Fruit fly (Drosophila melanogaster): ENCODE measurements around the gene Hmgcr.

Hmgcr gene

DNA sequence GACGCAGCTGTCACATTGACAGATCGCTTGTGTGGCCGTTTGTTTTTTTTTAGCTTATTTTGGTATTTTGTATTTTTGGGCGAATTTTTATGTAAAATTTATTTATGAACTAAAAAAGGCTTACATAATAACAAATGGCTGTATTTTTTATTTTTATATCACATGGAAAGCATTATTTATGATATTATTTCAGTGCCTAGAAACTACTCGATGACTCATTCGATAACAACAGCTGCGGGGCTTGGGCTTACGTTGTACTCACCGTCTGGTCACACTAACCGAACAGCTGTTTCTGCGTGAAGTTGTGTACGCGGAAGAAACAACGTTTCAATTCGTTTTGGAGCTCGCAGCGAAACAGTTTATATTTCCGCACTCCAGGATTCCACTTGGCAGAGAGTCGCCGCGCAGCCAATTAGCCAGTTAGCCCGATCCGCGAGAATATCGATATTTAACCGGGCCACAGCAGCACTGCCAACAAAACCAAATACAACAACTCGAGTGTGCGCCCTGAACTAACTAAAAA is at the start of gene Hmgcr, which contains the start of gene Rpn9:
Hmgcr (plus strand) TSS at position 335 of the 523 bp plus-strand sequence.
Rpn9 (minus strand) TSS at position 473 of the 523 bp plus-strand sequence.
- TF ChIP-seq Myc (optimal IDR thresholded peaks at IDR 0.05) = no peak
- TF ChIP-seq psq (optimal IDR thresholded peaks at IDR 0.05) = peak; percentile 83

- TF ChIP-seq ttk (optimal IDR thresholded peaks at IDR 0.05) (no peak), insv (optimal IDR thresholded peaks at IDR 0.05) (no peak), Sin3A (optimal IDR thresholded peaks at IDR 0.05) (no peak)
These were observed 49.4 kb upstream of the Hmgcr start, which contains the start of gene CG18754 for dm6 chr3R:23683757-23684156. TSS of gene CG18754 (plus strand) at chr3R:23684057.

DNA sequence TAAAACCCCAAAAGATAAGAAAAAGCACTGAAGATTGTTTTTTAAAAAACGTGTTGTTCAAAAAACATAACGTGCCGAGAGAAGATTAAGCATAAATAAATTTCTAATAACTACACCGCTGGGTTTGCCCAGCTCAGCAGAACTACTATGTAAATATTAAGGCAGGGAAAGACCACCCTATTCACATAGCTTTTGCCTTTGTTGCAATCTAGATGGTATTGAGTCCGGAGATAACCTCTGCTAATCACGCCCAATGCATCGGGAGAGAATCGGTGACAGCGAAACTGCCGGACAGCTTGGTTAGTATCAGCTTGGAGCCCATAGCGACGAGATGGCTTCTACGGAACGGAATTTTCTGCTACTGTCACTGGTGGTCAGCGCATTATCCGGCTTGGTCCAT is 47.2 kb upstream of the Hmgcr start, which contains the start of gene SPE:
SPE (plus strand) TSS at position 301 of the 400 bp plus-strand sequence.
- TF ChIP-seq insv (optimal IDR thresholded peaks at IDR 0.05) = no peak
- no peak for TF ChIP-seq psq (optimal IDR thresholded peaks at IDR 0.05)
- no peak for TF ChIP-seq Myc (optimal IDR thresholded peaks at IDR 0.05)
- TF ChIP-seq ttk (optimal IDR thresholded peaks at IDR 0.05) = no peak

- TF ChIP-seq Myc (optimal IDR thresholded peaks at IDR 0.05) = no peak
- TF ChIP-seq insv (optimal IDR thresholded peaks at IDR 0.05) = no peak
- no peak for TF ChIP-seq ttk (optimal IDR thresholded peaks at IDR 0.05)
- no peak for TF ChIP-seq Sin3A (optimal IDR thresholded peaks at IDR 0.05)
- no peak for TF ChIP-seq h (optimal IDR thresholded peaks at IDR 0.05)
- no peak for TF ChIP-seq psq (optimal IDR thresholded peaks at IDR 0.05)
These were observed 46.2 kb upstream of the Hmgcr start for dm6 chr3R:23686924-23687323.

dm6 chr3R:23694579-23695033 is 38.5 kb upstream of the Hmgcr start, which contains the start of gene CG10254:
TSS of gene CG10254 (minus strand) at chr3R:23694983.
- TF ChIP-seq Myc (optimal IDR thresholded peaks at IDR 0.05) = no peak
- TF ChIP-seq Sin3A (optimal IDR thresholded peaks at IDR 0.05) = no peak
- no peak for TF ChIP-seq insv (optimal IDR thresholded peaks at IDR 0.05)
- no peak for TF ChIP-seq ttk (optimal IDR thresholded peaks at IDR 0.05)
- TF ChIP-seq h (optimal IDR thresholded peaks at IDR 0.05) = no peak
- no peak for TF ChIP-seq psq (optimal IDR thresholded peaks at IDR 0.05)

- TF ChIP-seq ttk (optimal IDR thresholded peaks at IDR 0.05) (no peak), Myc (optimal IDR thresholded peaks at IDR 0.05) (no peak), Sin3A (optimal IDR thresholded peaks at IDR 0.05) (no peak), insv (optimal IDR thresholded peaks at IDR 0.05) (no peak), h (optimal IDR thresholded peaks at IDR 0.05) (no peak), psq (optimal IDR thresholded peaks at IDR 0.05) (no peak)
These were observed 37.0 kb upstream of the Hmgcr start, which contains the start of gene CG10252 for dm6 chr3R:23696145-23696544. TSS of gene CG10252 (minus strand) at chr3R:23696245.

dm6 chr3R:23698835-23699234 is 34.3 kb upstream of the Hmgcr start, which contains the start of gene prt:
TSS of gene prt (minus strand) at chr3R:23699027.
- TF ChIP-seq insv (optimal IDR thresholded peaks at IDR 0.05) = no peak

- TF ChIP-seq psq (optimal IDR thresholded peaks at IDR 0.05) (no peak), h (optimal IDR thresholded peaks at IDR 0.05) (no peak), ttk (optimal IDR thresholded peaks at IDR 0.05) (no peak), insv (optimal IDR thresholded peaks at IDR 0.05) (no peak), Sin3A (optimal IDR thresholded peaks at IDR 0.05) (no peak), Myc (optimal IDR thresholded peaks at IDR 0.05) (no peak)
These were observed 32.8 kb upstream of the Hmgcr start, which contains the start of the genes CG31468 and Gba1a for dm6 chr3R:23700304-23700767. TSS of gene CG31468 (minus strand) at chr3R:23700354. TSS of gene Gba1a (plus strand) at chr3R:23700621.

DNA sequence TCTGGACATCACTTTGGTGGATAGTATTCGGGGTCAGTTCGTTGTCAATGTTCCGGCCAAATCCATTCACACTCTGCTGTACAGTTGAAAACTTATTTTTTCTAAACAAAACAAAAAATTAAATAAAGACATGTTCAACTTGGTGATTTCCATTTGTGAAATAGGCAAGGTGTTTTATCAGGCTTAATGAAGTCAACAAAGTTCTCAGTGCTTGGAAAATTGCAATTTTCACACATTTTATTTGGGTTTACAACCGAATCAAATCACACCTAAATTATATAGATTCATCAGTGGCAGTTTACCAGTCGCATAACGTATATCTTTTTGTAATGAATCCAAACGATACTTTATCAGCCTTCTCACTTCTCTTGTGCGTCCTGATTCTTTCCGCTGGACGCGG is 30.7 kb upstream of the Hmgcr start, which contains the start of gene Qsox4:
Qsox4 (plus strand) TSS at position 301 of the 400 bp plus-strand sequence.
- TF ChIP-seq ttk (optimal IDR thresholded peaks at IDR 0.05) (no peak), Sin3A (optimal IDR thresholded peaks at IDR 0.05) (no peak), psq (optimal IDR thresholded peaks at IDR 0.05) (no peak), insv (optimal IDR thresholded peaks at IDR 0.05) (no peak), Myc (optimal IDR thresholded peaks at IDR 0.05) (no peak), h (optimal IDR thresholded peaks at IDR 0.05) (no peak)

- TF ChIP-seq h (optimal IDR thresholded peaks at IDR 0.05) (no peak), Sin3A (optimal IDR thresholded peaks at IDR 0.05) (no peak), psq (optimal IDR thresholded peaks at IDR 0.05) (no peak), Myc (optimal IDR thresholded peaks at IDR 0.05) (no peak), insv (optimal IDR thresholded peaks at IDR 0.05) (no peak), ttk (optimal IDR thresholded peaks at IDR 0.05) (no peak)
These were observed 28.6 kb upstream of the Hmgcr start, which contains the start of gene Gba1b for dm6 chr3R:23704383-23705033. TSS of gene Gba1b (plus strand) at chr3R:23704804.

dm6 chr3R:23709508-23710208 is 23.5 kb upstream of the Hmgcr start, which contains the start of gene CG10301:
TSS of gene CG10301 (plus strand) at chr3R:23710158.
- TF ChIP-seq psq (optimal IDR thresholded peaks at IDR 0.05) = no peak
- no peak for TF ChIP-seq Sin3A (optimal IDR thresholded peaks at IDR 0.05)
- TF ChIP-seq Myc (optimal IDR thresholded peaks at IDR 0.05) = no peak

DNA sequence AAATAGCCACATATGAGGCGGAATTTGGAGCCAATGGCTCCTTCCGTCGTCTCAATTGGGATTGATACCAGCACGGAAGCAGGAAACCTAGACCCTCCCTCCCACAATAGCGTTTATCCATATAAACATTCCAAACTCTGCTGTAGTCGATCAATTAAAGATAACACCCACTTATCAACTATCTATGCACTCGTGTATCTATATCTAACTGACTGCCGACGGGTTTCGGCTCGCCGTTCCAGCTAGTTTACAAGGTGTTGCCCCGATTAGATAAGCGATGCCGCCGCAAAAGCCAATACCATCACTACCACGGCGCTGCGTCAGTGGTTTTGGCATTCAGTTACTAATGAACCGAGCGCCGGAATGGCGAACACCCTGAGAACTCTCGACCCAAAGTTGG is 21.9 kb upstream of the Hmgcr start, which contains the start of gene CG10300:
CG10300 (plus strand) TSS at position 333 of the 400 bp plus-strand sequence.
- TF ChIP-seq h (optimal IDR thresholded peaks at IDR 0.05) (no peak), Myc (optimal IDR thresholded peaks at IDR 0.05) (no peak), psq (optimal IDR thresholded peaks at IDR 0.05) (no peak), ttk (optimal IDR thresholded peaks at IDR 0.05) (no peak), insv (optimal IDR thresholded peaks at IDR 0.05) (no peak), Sin3A (optimal IDR thresholded peaks at IDR 0.05) (no peak)
